Worm (Caenorhabditis elegans) whole organism, L4/young adult: ENCODE data around the gene fbxa-166.

Experiments
- W03F9.2 ChIP-seq: fragments of 150-350 bp; optimal IDR thresholded peaks from 2 replicates; lab custom pipeline; 2014; ENCODE audit warnings: missing biosample characterization, missing genetic modification characterization
- him-1 ChIP-seq: sonication (generic microtip); optimal IDR thresholded peaks from 2 replicates; lab custom pipeline; 2016; ENCODE audit warnings: missing genotype, missing genetic modification reagents, missing genetic modification characterization, missing compliant biosample characterization

DNA sequence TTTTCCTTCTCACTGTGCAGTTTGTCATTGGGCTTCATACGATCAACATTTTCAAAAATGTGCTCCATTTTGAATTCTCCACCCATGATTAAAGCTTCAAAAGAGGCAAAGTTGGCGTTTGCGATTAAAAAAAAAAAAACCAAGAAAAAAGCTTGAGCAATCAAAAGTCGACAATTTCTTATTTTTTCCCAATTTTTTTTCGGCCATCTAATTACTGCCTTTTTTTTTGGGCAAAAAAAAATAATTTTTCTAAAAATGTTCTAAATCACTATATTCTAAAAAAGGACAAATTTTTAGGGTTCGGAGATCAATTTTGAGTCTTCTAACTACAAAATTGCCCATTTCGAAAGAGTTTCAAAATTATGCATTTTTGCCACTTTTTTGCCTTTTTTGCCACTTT is 42.8 kb downstream of the fbxa-166 start, which contains the start of gene K05F6.10:
- TF ChIP-seq W03F9.2 (tag; lab: Kevin White, UChicago): no peak
- TF ChIP-seq him-1 (tag; lab: Kevin White, UChicago): no peak
